Worm (Caenorhabditis elegans): Measurements from ENCODE around the gene vamp-8.

vamp-8 gene

DNA sequence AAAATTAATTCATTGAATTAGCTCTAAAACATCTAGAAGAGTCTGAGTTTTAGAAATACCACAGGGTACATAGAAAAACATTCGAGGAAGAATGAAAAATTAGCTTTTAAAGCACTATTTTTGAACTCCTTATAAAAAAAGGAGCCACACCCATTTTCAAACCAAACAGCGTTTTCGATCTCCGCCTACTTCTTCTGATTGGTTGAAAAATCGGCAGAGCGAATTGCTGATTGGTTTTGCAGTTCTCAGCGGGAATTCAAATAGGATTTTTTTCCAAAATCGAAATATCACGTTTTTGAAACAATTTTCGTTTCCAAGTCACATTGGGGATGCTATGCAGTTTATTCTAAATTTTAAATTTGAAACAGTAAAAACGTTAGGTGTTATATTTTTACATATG, 13.1 kb upstream of the vamp-8 start:
- TF ChIP-seq hnd-1 (tag; optimal IDR thresholded peaks at IDR 0.05) (no peak), ceh-13 (GFP tag; optimal IDR thresholded peaks at IDR 0.05) (no peak), tbx-11 (GFP tag; IDR thresholded peaks at IDR 0.05) (no peak), tra-4 (tag; optimal IDR thresholded peaks at IDR 0.05) (no peak), pes-1 (GFP tag; IDR thresholded peaks at IDR 0.05) (no peak), F13C5.2 (tag; optimal IDR thresholded peaks at IDR 0.05) (no peak), sea-1 (GFP tag; conservative IDR thresholded peaks at IDR 0.05) (no peak), aly-1 (tag; optimal IDR thresholded peaks at IDR 0.05) (no peak)

DNA sequence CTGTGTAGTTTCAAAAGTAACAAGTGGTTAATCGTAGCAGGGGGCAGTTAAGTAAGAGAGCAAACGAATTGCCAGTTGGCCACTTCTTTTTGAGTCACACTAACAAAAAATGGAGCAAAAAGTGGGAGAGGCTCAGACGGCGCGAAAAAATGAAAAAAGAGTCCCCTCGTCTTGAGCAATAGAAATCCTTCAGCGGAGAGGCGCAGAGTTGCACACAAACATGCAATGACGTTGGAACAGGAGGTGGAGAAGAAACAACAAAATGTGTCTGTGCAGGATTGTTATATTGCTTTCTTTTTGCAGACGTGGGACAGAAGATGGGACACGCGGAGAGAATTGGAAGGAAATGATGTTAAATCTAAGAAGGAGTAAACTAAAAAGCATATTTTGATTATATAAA, 12.7 kb upstream of the vamp-8 start:
- TF ChIP-seq ceh-36 (tag; optimal IDR thresholded peaks at IDR 0.05) (no peak), F13C5.2 (tag; optimal IDR thresholded peaks at IDR 0.05) (no peak), B0310.2 (tag; optimal IDR thresholded peaks at IDR 0.05) (no peak), tra-4 (tag; optimal IDR thresholded peaks at IDR 0.05) (no peak), hmbx-1 (tag; optimal IDR thresholded peaks at IDR 0.05) (no peak), hnd-1 (tag; optimal IDR thresholded peaks at IDR 0.05) (no peak), flt-1 (GFP tag; IDR thresholded peaks at IDR 0.05) (no peak), ets-7 (tag; optimal IDR thresholded peaks at IDR 0.05) (no peak), aly-1 (tag; optimal IDR thresholded peaks at IDR 0.05) (no peak), tbx-11 (GFP tag; IDR thresholded peaks at IDR 0.05) (no peak)

DNA sequence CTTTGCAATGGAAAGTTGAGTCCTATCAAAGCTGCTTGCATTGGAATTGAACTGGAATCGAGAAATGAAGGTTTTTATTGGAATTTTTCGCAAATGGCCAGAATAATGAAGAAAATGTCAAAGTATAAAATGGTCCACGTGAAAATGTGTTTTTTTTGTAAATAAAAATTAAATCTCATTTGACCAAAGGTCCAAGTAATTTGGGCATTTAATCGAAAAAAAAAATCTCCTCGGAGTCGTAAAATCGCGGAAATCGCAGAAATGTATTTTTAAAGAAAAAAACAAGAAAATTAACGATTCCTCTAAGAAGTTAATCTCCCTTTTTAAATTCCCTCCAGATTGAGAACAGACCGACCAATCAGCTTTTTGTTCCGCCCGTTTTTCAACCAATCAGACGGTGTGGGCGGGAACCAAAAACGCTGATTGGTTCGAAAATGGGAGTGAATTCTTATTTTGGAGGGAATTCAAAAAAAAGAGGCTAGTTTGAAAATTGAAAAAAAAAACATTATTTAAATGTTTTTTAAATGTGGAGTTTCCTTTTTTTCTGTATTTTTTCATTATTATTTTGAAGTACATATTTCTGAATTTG, 11.7 kb upstream of the vamp-8 start, which contains the start of gene prdh-1:
Gene prdh-1 (minus strand): TSS at position 51 of the 589 bp plus-strand sequence.
- TF ChIP-seq F13C5.2 (tag; optimal IDR thresholded peaks at IDR 0.05) (no peak), ets-7 (tag; optimal IDR thresholded peaks at IDR 0.05) (no peak), hmbx-1 (tag; optimal IDR thresholded peaks at IDR 0.05) (no peak), pes-1 (GFP tag; IDR thresholded peaks at IDR 0.05) (no peak), ceh-13 (GFP tag; optimal IDR thresholded peaks at IDR 0.05) (no peak), ama-1 (optimal IDR thresholded peaks at IDR 0.05) (no peak), flt-1 (GFP tag; IDR thresholded peaks at IDR 0.05) (no peak), hmg-4 (GFP tag; optimal IDR thresholded peaks at IDR 0.05) (no peak), scrt-1 (GFP tag; IDR thresholded peaks at IDR 0.05) (no peak), tra-4 (tag; optimal IDR thresholded peaks at IDR 0.05) (no peak), tbx-11 (GFP tag; IDR thresholded peaks at IDR 0.05) (no peak), sea-1 (GFP tag; conservative IDR thresholded peaks at IDR 0.05) (no peak), ceh-36 (tag; optimal IDR thresholded peaks at IDR 0.05) (no peak), B0310.2 (tag; optimal IDR thresholded peaks at IDR 0.05) (no peak)

DNA sequence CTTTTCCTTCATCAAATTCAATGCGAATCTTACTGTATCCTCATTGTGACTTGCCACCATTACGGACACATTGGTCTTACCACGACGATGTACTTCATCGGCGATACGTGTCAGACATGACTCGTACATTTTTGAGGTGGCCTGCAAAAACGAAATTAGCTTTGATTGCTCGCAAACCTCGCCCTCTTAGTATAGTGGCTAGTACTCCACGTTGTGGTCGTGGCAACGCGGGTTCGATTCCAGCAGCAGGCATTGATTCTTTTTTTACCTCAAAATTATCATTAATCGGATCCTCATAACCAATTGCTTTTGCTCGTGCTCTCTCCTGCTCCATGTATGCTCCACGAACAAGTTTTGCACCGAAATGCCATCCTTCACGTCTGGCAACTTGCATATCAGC, 5.1 kb upstream of the vamp-8 start:
- TF ChIP-seq sea-1 (GFP tag; conservative IDR thresholded peaks at IDR 0.05) (no peak), hnd-1 (tag; optimal IDR thresholded peaks at IDR 0.05) (no peak), F13C5.2 (tag; optimal IDR thresholded peaks at IDR 0.05) (no peak), scrt-1 (GFP tag; IDR thresholded peaks at IDR 0.05) (no peak), ceh-36 (tag; optimal IDR thresholded peaks at IDR 0.05) (no peak), aly-1 (tag; optimal IDR thresholded peaks at IDR 0.05) (no peak), pes-1 (GFP tag; IDR thresholded peaks at IDR 0.05) (no peak), ceh-13 (GFP tag; optimal IDR thresholded peaks at IDR 0.05) (no peak), tbx-11 (GFP tag; IDR thresholded peaks at IDR 0.05) (no peak), tra-4 (tag; optimal IDR thresholded peaks at IDR 0.05) (no peak), ama-1 (optimal IDR thresholded peaks at IDR 0.05) (no peak)

DNA sequence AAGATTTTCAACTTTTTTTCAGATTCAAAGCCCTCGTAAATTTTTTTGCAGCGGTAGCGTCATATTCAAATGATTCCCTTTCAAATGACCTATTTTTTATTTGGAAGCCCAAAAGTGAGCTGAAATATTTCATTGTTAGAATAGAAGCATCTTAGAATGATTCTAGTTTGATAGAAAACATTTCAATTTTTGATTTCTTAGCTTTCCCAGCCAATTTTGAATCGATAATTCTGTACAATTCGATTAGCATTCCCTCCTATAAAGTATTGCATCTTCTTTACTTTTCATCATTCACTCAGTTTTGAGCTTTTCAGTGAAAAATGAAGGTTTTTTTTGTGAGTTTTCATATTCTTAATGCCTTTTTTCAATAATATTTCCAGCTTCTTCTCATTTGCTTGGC, 1.8 kb upstream of the vamp-8 start, which contains the start of gene B0513.90:
Gene B0513.90 (plus strand): TSS at position 301 of the 400 bp plus-strand sequence.
- no peak for TF ChIP-seq sea-1 (GFP tag; conservative IDR thresholded peaks at IDR 0.05)
- TF ChIP-seq tbx-37 (GFP tag; conservative IDR thresholded peaks at IDR 0.05), result no peak
- no peak for TF ChIP-seq pes-1 (GFP tag; IDR thresholded peaks at IDR 0.05)
- no peak for TF ChIP-seq ceh-36 (tag; optimal IDR thresholded peaks at IDR 0.05)
- TF ChIP-seq hmg-4 (GFP tag; optimal IDR thresholded peaks at IDR 0.05), result no peak
- TF ChIP-seq flt-1 (GFP tag; IDR thresholded peaks at IDR 0.05), result no peak
- no peak for TF ChIP-seq tbx-11 (GFP tag; IDR thresholded peaks at IDR 0.05)
- TF ChIP-seq aly-1 (tag; optimal IDR thresholded peaks at IDR 0.05), result no peak
- no peak for TF ChIP-seq ets-7 (tag; optimal IDR thresholded peaks at IDR 0.05)
- TF ChIP-seq ceh-13 (GFP tag; optimal IDR thresholded peaks at IDR 0.05), result no peak
- no peak for TF ChIP-seq tra-4 (tag; optimal IDR thresholded peaks at IDR 0.05)
- TF ChIP-seq B0310.2 (tag; optimal IDR thresholded peaks at IDR 0.05), result no peak
- TF ChIP-seq F13C5.2 (tag; optimal IDR thresholded peaks at IDR 0.05), result no peak
- no peak for TF ChIP-seq hnd-1 (tag; optimal IDR thresholded peaks at IDR 0.05)

DNA sequence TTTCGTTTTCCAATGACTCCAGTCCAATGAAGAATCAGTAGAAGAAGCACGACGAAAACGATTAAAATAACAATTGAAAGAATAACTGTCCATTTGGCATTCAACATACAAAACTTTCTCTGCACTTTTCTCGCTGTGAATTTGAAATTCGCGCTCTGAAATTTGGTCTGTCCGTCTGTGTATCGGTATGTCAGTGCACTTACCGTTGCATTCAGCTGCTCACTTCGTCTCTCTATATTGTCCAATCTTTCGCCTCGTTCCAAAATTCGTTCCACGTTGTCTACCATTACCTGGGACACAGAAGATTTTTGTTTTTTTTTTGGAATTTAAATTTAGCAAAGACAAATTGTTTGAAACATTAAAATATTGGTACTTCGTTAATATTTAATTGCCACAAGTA, 4.5 kb downstream of the vamp-8 start:
- TF ChIP-seq sea-1 (GFP tag; conservative IDR thresholded peaks at IDR 0.05) (no peak), tra-4 (tag; optimal IDR thresholded peaks at IDR 0.05) (no peak), hnd-1 (tag; optimal IDR thresholded peaks at IDR 0.05) (no peak), scrt-1 (GFP tag; IDR thresholded peaks at IDR 0.05) (no peak), hmg-4 (GFP tag; optimal IDR thresholded peaks at IDR 0.05) (no peak), flt-1 (GFP tag; IDR thresholded peaks at IDR 0.05) (no peak), aly-1 (tag; optimal IDR thresholded peaks at IDR 0.05) (no peak), ama-1 (optimal IDR thresholded peaks at IDR 0.05) (no peak), ets-7 (tag; optimal IDR thresholded peaks at IDR 0.05) (no peak), ceh-36 (tag; optimal IDR thresholded peaks at IDR 0.05) (no peak)

DNA sequence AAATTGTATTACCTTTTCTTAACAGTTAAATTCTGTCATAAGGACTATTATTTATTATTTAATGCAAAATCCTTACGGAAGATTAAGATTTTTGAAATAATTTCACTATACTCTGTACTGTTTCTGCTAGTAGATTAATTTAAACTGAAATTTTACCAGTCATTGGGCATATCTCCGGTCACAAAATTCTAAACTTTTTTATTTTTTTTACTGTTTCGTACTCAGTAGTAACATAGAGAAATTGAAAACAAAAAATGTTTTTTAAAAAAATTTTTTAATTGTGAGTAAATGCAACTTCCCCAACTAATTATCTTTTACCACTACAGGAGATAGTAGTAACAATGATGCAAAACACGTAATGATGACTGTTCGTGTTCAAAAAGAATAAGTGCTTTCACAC, 26.7 kb downstream of the vamp-8 start:
- TF ChIP-seq aly-1 (tag; optimal IDR thresholded peaks at IDR 0.05) (no peak), hnd-1 (tag; optimal IDR thresholded peaks at IDR 0.05) (no peak), ceh-36 (tag; optimal IDR thresholded peaks at IDR 0.05) (no peak), ceh-13 (GFP tag; optimal IDR thresholded peaks at IDR 0.05) (no peak), B0310.2 (tag; optimal IDR thresholded peaks at IDR 0.05) (no peak), hmg-4 (GFP tag; optimal IDR thresholded peaks at IDR 0.05) (no peak), F13C5.2 (tag; optimal IDR thresholded peaks at IDR 0.05) (no peak), scrt-1 (GFP tag; IDR thresholded peaks at IDR 0.05) (no peak), flt-1 (GFP tag; IDR thresholded peaks at IDR 0.05) (no peak), tra-4 (tag; optimal IDR thresholded peaks at IDR 0.05) (no peak), sea-1 (GFP tag; conservative IDR thresholded peaks at IDR 0.05) (no peak), ama-1 (optimal IDR thresholded peaks at IDR 0.05) (no peak), pes-1 (GFP tag; IDR thresholded peaks at IDR 0.05) (no peak), ets-7 (tag; optimal IDR thresholded peaks at IDR 0.05) (no peak), tbx-11 (GFP tag; IDR thresholded peaks at IDR 0.05) (no peak), tbx-37 (GFP tag; conservative IDR thresholded peaks at IDR 0.05) (no peak), hmbx-1 (tag; optimal IDR thresholded peaks at IDR 0.05) (no peak)
